Worm (Caenorhabditis elegans) whole organism, L2 larva: Measurements from ENCODE around the gene tbc-14.

ENCODE experiments used
- Y55F3AM.14 ChIP-seq: fragments of 200-800 bp; sonication (Bioruptor generic); optimal IDR thresholded peaks from 2 replicates; lab custom pipeline; 2018; ENCODE audit warnings: mild to moderate bottlenecking, missing genetic modification characterization, missing compliant biosample characterization
- aly-2 ChIP-seq: fragments of 150-350 bp; optimal IDR thresholded peaks from 2 replicates; lab custom pipeline; 2014; ENCODE audit warnings: missing biosample characterization, missing genetic modification characterization
- ama-1 ChIP-seq: fragments of 150-350 bp; optimal IDR thresholded peaks from 2 replicates; lab custom pipeline; 2018; ENCODE audit warnings: inconsistent platforms
- egl-27 ChIP-seq: sonication (generic microtip); optimal IDR thresholded peaks from 3 replicates; lab custom pipeline; 2017; ENCODE audit warnings: missing biosample characterization, missing genetic modification reagents, missing genetic modification characterization
- elt-3 ChIP-seq: sonication (generic microtip); optimal IDR thresholded peaks from 2 replicates; lab custom pipeline; 2017; ENCODE audit warnings: missing biosample characterization, missing genetic modification characterization
- lin-11 ChIP-seq: fragments of 150-350 bp; sonication (generic microtip); optimal IDR thresholded peaks from 2 replicates; lab custom pipeline; 2014; ENCODE audit warnings: missing biosample characterization, missing genetic modification characterization, inconsistent platforms, mixed read lengths
- nhr-11 ChIP-seq: fragments of 150-350 bp; optimal IDR thresholded peaks from 2 replicates; lab custom pipeline; 2014; ENCODE audit warnings: missing biosample characterization, missing genetic modification characterization
- nhr-77 ChIP-seq: fragments of 150-350 bp; optimal IDR thresholded peaks from 2 replicates; lab custom pipeline; 2014; ENCODE audit warnings: missing biosample characterization, missing genetic modification characterization
- unc-62 ChIP-seq: fragments of 150-350 bp; optimal IDR thresholded peaks from 2 replicates; lab custom pipeline; 2014; ENCODE audit warnings: missing biosample characterization, missing genetic modification reagents, missing genetic modification characterization

ce11 chrII:13414099-13414498 lies 33.3 kb downstream of the tbc-14 start:
- no peak for TF ChIP-seq lin-11 (tag; lab: Kevin White, UChicago)
- TF ChIP-seq nhr-77 (tag; lab: Kevin White, UChicago): no peak
- no peak for TF ChIP-seq ama-1 (lab: Kevin White, UChicago)
- TF ChIP-seq unc-62 (GFP tag; lab: Kevin White, UChicago): no peak
- no peak for TF ChIP-seq aly-2 (tag; lab: Kevin White, UChicago)
- no peak for TF ChIP-seq egl-27 (tag; lab: Kevin White, UChicago)
- TF ChIP-seq nhr-11 (tag; lab: Kevin White, UChicago): no peak
- no peak for TF ChIP-seq elt-3
- TF ChIP-seq Y55F3AM.14: no peak
